Fruit fly (Drosophila melanogaster): Measurements from ENCODE around the gene Hmx.

The Hmx gene

DNA sequence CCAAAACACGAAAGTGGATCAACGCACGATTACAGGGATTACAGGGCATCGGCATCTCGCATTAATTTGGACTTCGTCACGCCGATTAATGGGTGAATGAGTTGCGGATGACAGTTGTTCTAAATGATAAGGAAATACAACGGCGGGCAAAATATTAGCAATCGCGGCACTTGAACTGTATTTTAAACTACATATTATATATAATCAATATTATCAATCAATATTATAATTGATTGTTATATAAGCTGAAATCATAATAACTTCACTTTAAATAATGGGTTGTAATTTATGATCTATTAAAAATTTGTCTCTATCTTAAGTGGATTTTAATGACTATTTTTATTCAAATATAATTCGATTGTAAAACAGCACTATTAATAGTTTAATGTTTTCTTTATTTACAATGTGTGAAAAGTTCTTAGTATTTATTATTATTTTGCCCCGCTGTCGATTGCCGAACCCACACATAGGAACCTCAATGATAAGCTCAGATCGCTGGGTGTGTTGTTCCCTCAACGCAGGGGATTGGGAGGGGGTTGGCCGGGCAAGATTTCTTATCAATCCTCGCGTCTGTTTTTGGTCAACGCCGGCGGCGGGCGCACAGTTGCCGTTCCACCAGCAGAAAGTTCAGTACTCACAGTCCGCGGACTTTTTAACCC, 23.5 kb upstream of the Hmx start (continued):
- no peak for TF ChIP-seq schlank (tag; optimal IDR thresholded peaks at IDR 0.05)
- no peak for TF ChIP-seq p53 (GFP tag; optimal IDR thresholded peaks at IDR 0.05)
- no peak for TF ChIP-seq CG9876 (GFP tag; optimal IDR thresholded peaks at IDR 0.05)
- TF ChIP-seq nom (GFP tag; optimal IDR thresholded peaks at IDR 0.05): peak; percentile 24
- TF ChIP-seq CG12769 (tag; optimal IDR thresholded peaks at IDR 0.05): no peak
- no peak for TF ChIP-seq Sry-β (GFP tag; optimal IDR thresholded peaks at IDR 0.05)
- TF ChIP-seq CG33557 (GFP tag; optimal IDR thresholded peaks at IDR 0.05): no peak
- TF ChIP-seq zfh1 (GFP tag; IDR thresholded peaks at IDR 0.05): 0 out of 3 replicates have a peak, but pooled peaks have one; percentile 13
- TF ChIP-seq CG6765 (GFP tag; optimal IDR thresholded peaks at IDR 0.05): no peak
- TF ChIP-seq CG17359 (tag; optimal IDR thresholded peaks at IDR 0.05): peak; percentile 20
- no peak for TF ChIP-seq CG7786 (GFP tag; optimal IDR thresholded peaks at IDR 0.05)
- TF ChIP-seq nmo (GFP tag; optimal IDR thresholded peaks at IDR 0.05): peak; percentile 52
- TF ChIP-seq CG8765 (GFP tag; IDR thresholded peaks at IDR 0.05): no peak
- TF ChIP-seq pho (GFP tag; optimal IDR thresholded peaks at IDR 0.05): no peak
- no peak for TF ChIP-seq CG12236 (GFP tag; optimal IDR thresholded peaks at IDR 0.05)
- TF ChIP-seq dpn (GFP tag; optimal IDR thresholded peaks at IDR 0.05): peak in 1 of 2 experiments; percentile 31
- TF ChIP-seq insv (GFP tag; optimal IDR thresholded peaks at IDR 0.05): no peak
- no peak for TF ChIP-seq lov (optimal IDR thresholded peaks at IDR 0.05)
- TF ChIP-seq lov (GFP tag; IDR thresholded peaks at IDR 0.05): no peak
- TF ChIP-seq rib (GFP tag; IDR thresholded peaks at IDR 0.05): no peak
- TF ChIP-seq CG14667 (GFP tag; IDR thresholded peaks at IDR 0.05): no peak
- no peak for TF ChIP-seq ATbp (GFP tag; optimal IDR thresholded peaks at IDR 0.05)
- TF ChIP-seq knrl (GFP tag; IDR thresholded peaks at IDR 0.05; ENCODE audit: partially characterized antibody): no peak
- no peak for TF ChIP-seq BEAF-32 (GFP tag; optimal IDR thresholded peaks at IDR 0.05)
- TF ChIP-seq pnt (GFP tag; optimal IDR thresholded peaks at IDR 0.05): no peak
- no peak for TF ChIP-seq CG12071 (GFP tag; optimal IDR thresholded peaks at IDR 0.05)
- no peak for TF ChIP-seq CTCF (GFP tag; optimal IDR thresholded peaks at IDR 0.05)
- no peak for TF ChIP-seq CG5245 (GFP tag; optimal IDR thresholded peaks at IDR 0.05)
- no peak for TF ChIP-seq slp2 (GFP tag; optimal IDR thresholded peaks at IDR 0.05)
- no peak for TF ChIP-seq CG7928 (GFP tag; optimal IDR thresholded peaks at IDR 0.05)
- TF ChIP-seq gro (GFP tag; optimal IDR thresholded peaks at IDR 0.05): peak; percentile 19
- no peak for TF ChIP-seq dan (GFP tag; IDR thresholded peaks at IDR 0.05)
- TF ChIP-seq CG18262 (tag; optimal IDR thresholded peaks at IDR 0.05): peak; percentile 80
- TF ChIP-seq CG17829 (tag; optimal IDR thresholded peaks at IDR 0.05): peak; percentile 70
- no peak for TF ChIP-seq crc (GFP tag; optimal IDR thresholded peaks at IDR 0.05)
- peak; percentile 80 for TF ChIP-seq CG7839 (tag; optimal IDR thresholded peaks at IDR 0.05)
- no peak for TF ChIP-seq CG16863 (GFP tag; optimal IDR thresholded peaks at IDR 0.05)
- peak; percentile 28; the same call in 1 of the 2 replicates for TF ChIP-seq lmd (GFP tag; IDR thresholded peaks at IDR 0.05)
- TF ChIP-seq Dad (GFP tag; optimal IDR thresholded peaks at IDR 0.05): no peak
- TF ChIP-seq bbx (GFP tag; IDR thresholded peaks at IDR 0.05; ENCODE audit: partially characterized antibody): peak; percentile 45; the same call in 1 of the 2 replicates
- no peak for TF ChIP-seq Side (GFP tag; optimal IDR thresholded peaks at IDR 0.05)
- TF ChIP-seq dmrt11E (tag; optimal IDR thresholded peaks at IDR 0.05): no peak
- no peak for TF ChIP-seq Kr (GFP tag; optimal IDR thresholded peaks at IDR 0.05)
- TF ChIP-seq esg (GFP tag; conservative IDR thresholded peaks at IDR 0.05): no peak
- TF ChIP-seq gce (GFP tag; IDR thresholded peaks at IDR 0.05): no peak
- TF ChIP-seq Aef1 (GFP tag; IDR thresholded peaks at IDR 0.05): no peak
- no peak for TF ChIP-seq tup (GFP tag; optimal IDR thresholded peaks at IDR 0.05)
- TF ChIP-seq CG18619 (GFP tag; optimal IDR thresholded peaks at IDR 0.05): no peak
- TF ChIP-seq CG17912 (GFP tag; optimal IDR thresholded peaks at IDR 0.05): no peak
- no peak for TF ChIP-seq Fer2 (tag; optimal IDR thresholded peaks at IDR 0.05)
- peak; percentile 79 for TF ChIP-seq grau (tag; optimal IDR thresholded peaks at IDR 0.05)
